Worm (Caenorhabditis elegans): ENCODE data around the gene acs-4.

- TF ChIP-seq T22C8.4 (GFP tag; IDR thresholded peaks at IDR 0.05) (no peak), flt-1 (GFP tag; IDR thresholded peaks at IDR 0.05) (no peak), ref-1 (GFP tag; conservative IDR thresholded peaks at IDR 0.05) (no peak), ztf-29 (GFP tag; IDR thresholded peaks at IDR 0.05) (no peak), tab-1 (GFP tag; IDR thresholded peaks at IDR 0.05) (no peak)
These were observed 30.3 kb downstream of the acs-4 start, which contains the start of gene exos-9 for ce11 chrIII:7197973-7198372.
